Worm (Caenorhabditis elegans) whole organism, mixed stage, embryonic: ENCODE results near the gene nspb-3.
"Not testable (repeated sequence)": the region's sequence is repeated elsewhere in the genome, so short reads cannot be mapped to it uniquely, and the experiment has no call there.

ENCODE experiments used
- M03D4.4 ChIP-seq: sonication (generic microtip); optimal IDR thresholded peaks from 2 replicates; lab custom pipeline; 2017; ENCODE audit warnings: mild to moderate bottlenecking, missing genetic modification characterization, missing compliant biosample characterization
- ceh-39 ChIP-seq: fragments of 150-350 bp; optimal IDR thresholded peaks from 2 replicates; lab custom pipeline; 2014; ENCODE audit warnings: missing biosample characterization, missing genetic modification characterization
- ceh-43 ChIP-seq: fragments of 200-800 bp; sonication (Bioruptor generic); optimal IDR thresholded peaks from 2 replicates; lab custom pipeline; 2018; ENCODE audit warnings: mild to moderate bottlenecking, missing genetic modification characterization, moderate library complexity, missing compliant biosample characterization
- ceh-83 ChIP-seq: fragments of 200-800 bp; sonication (Bioruptor generic); optimal IDR thresholded peaks from 2 replicates; lab custom pipeline; 2018; ENCODE audit warnings: mild to moderate bottlenecking, missing genetic modification characterization, missing compliant biosample characterization
- ces-1 ChIP-seq: fragments of 150-350 bp; optimal IDR thresholded peaks from 2 replicates; lab custom pipeline; 2014; ENCODE audit warnings: missing biosample characterization, missing genetic modification reagents, missing genetic modification characterization
- drap-1 ChIP-seq: fragments of 200-800 bp; sonication (Bioruptor generic); optimal IDR thresholded peaks from 3 replicates; lab custom pipeline; 2018; ENCODE audit warnings: mild to moderate bottlenecking, missing genetic modification characterization, missing compliant biosample characterization
- elt-1 ChIP-seq: sonication (generic microtip); optimal IDR thresholded peaks from 2 replicates; lab custom pipeline; 2017; ENCODE audit warnings: missing genetic modification characterization, mild to moderate bottlenecking, missing compliant biosample characterization, antibody characterized with exemption, moderate library complexity, borderline replicate concordance; ENCODE audit not compliant: insufficient read depth
- flh-1 ChIP-seq: fragments of 200-800 bp; sonication (Bioruptor generic); optimal IDR thresholded peaks from 2 replicates; lab custom pipeline; 2018; ENCODE audit warnings: mild to moderate bottlenecking, missing genetic modification characterization, moderate library complexity, missing compliant biosample characterization
- ham-2 ChIP-seq: fragments of 200-800 bp; sonication (Bioruptor generic); optimal IDR thresholded peaks from 2 replicates; lab custom pipeline; 2018; ENCODE audit warnings: mild to moderate bottlenecking, missing genetic modification characterization, missing compliant biosample characterization
- hlh-1 ChIP-seq: fragments of 150-350 bp; optimal IDR thresholded peaks from 2 replicates; lab custom pipeline; 2014; ENCODE audit warnings: missing biosample characterization, missing genetic modification reagents, missing genetic modification characterization
- lin-13 ChIP-seq: fragments of 150-350 bp; optimal IDR thresholded peaks from 2 replicates; lab custom pipeline; 2014; ENCODE audit warnings: missing biosample characterization, missing genetic modification characterization
- lin-32 ChIP-seq: fragments of 200-800 bp; sonication (Bioruptor generic); optimal IDR thresholded peaks from 2 replicates; lab custom pipeline; 2018; ENCODE audit warnings: mild to moderate bottlenecking, missing genetic modification characterization, missing compliant biosample characterization
- lsy-2 ChIP-seq: fragments of 150-350 bp; optimal IDR thresholded peaks from 2 replicates; lab custom pipeline; 2014; ENCODE audit warnings: missing biosample characterization, missing genetic modification characterization
- mab-5 ChIP-seq: fragments of 150-350 bp; optimal IDR thresholded peaks from 2 replicates; lab custom pipeline; 2014; ENCODE audit warnings: missing biosample characterization, missing genetic modification characterization
- mep-1 ChIP-seq: fragments of 150-350 bp; optimal IDR thresholded peaks from 2 replicates; lab custom pipeline; 2017; ENCODE audit warnings: missing biosample characterization, missing genetic modification reagents, missing genetic modification characterization, inconsistent platforms
- mls-2 ChIP-seq: sonication (generic microtip); optimal IDR thresholded peaks from 2 replicates; lab custom pipeline; 2016; ENCODE audit warnings: mild to moderate bottlenecking, missing genetic modification characterization, moderate library complexity, missing compliant biosample characterization
- nhr-12 ChIP-seq: fragments of 150-350 bp; optimal IDR thresholded peaks from 2 replicates; lab custom pipeline; 2014; ENCODE audit warnings: missing biosample characterization, missing genetic modification characterization
- nhr-2 ChIP-seq: fragments of 150-350 bp; optimal IDR thresholded peaks from 2 replicates; lab custom pipeline; 2014; ENCODE audit warnings: missing biosample characterization, missing genetic modification characterization
- nhr-237 ChIP-seq: fragments of 150-350 bp; optimal IDR thresholded peaks from 2 replicates; lab custom pipeline; 2014; ENCODE audit warnings: missing biosample characterization, missing genetic modification characterization
- nhr-28 ChIP-seq: fragments of 150-350 bp; optimal IDR thresholded peaks from 2 replicates; lab custom pipeline; 2014; ENCODE audit warnings: missing biosample characterization, missing genetic modification characterization
- nhr-76 ChIP-seq: sonication (generic microtip); optimal IDR thresholded peaks from 2 replicates; lab custom pipeline; 2017; ENCODE audit warnings: missing biosample characterization, missing genetic modification characterization
- sem-2 ChIP-seq: fragments of 200-800 bp; sonication (Bioruptor generic); optimal IDR thresholded peaks from 2 replicates; lab custom pipeline; 2018; ENCODE audit warnings: mild to moderate bottlenecking, missing genetic modification characterization, missing compliant biosample characterization
- snpc-4 ChIP-seq: fragments of 150-350 bp; optimal IDR thresholded peaks from 2 replicates; lab custom pipeline; 2014; ENCODE audit warnings: missing biosample characterization, missing genetic modification characterization
- sptf-1 ChIP-seq: sonication (generic microtip); optimal IDR thresholded peaks from 2 replicates; lab custom pipeline; 2017; ENCODE audit warnings: mild to moderate bottlenecking, missing genetic modification characterization, moderate library complexity, missing compliant biosample characterization
- unc-120 ChIP-seq: sonication (generic microtip); optimal IDR thresholded peaks from 2 replicates; lab custom pipeline; 2017; ENCODE audit warnings: missing genetic modification characterization, missing compliant biosample characterization; ENCODE audit not compliant: poor library complexity, severe bottlenecking
- unc-39 ChIP-seq: fragments of 150-350 bp; optimal IDR thresholded peaks from 2 replicates; lab custom pipeline; 2014; ENCODE audit warnings: missing biosample characterization, missing genetic modification characterization
- unc-62 ChIP-seq: fragments of 150-350 bp; optimal IDR thresholded peaks from 2 replicates; lab custom pipeline; 2014; ENCODE audit warnings: missing biosample characterization, missing genetic modification reagents, missing genetic modification characterization
- zip-8 ChIP-seq: fragments of 150-350 bp; optimal IDR thresholded peaks from 2 replicates; lab custom pipeline; 2014; ENCODE audit warnings: missing biosample characterization, missing genetic modification characterization
- ztf-11 ChIP-seq: fragments of 150-350 bp; optimal IDR thresholded peaks from 2 replicates; lab custom pipeline; 2014; ENCODE audit warnings: missing biosample characterization, missing genetic modification characterization

The nspb-3 gene

ce11 chrIV:6603549-6603948, 8.8 kb upstream of the nspb-3 start:
- TF ChIP-seq snpc-4 (tag; lab: Kevin White, UChicago) (no peak), ces-1 (GFP tag; lab: Kevin White, UChicago) (no peak), unc-62 (GFP tag; lab: Kevin White, UChicago) (no peak), nhr-76 (tag; lab: Kevin White, UChicago) (no peak), nhr-237 (no peak), drap-1 (GFP tag; lab: Kevin White, UChicago) (no peak), flh-1 (GFP tag; lab: Kevin White, UChicago) (no peak)
- TF ChIP-seq, all 35 proteins: peak for 0

DNA sequence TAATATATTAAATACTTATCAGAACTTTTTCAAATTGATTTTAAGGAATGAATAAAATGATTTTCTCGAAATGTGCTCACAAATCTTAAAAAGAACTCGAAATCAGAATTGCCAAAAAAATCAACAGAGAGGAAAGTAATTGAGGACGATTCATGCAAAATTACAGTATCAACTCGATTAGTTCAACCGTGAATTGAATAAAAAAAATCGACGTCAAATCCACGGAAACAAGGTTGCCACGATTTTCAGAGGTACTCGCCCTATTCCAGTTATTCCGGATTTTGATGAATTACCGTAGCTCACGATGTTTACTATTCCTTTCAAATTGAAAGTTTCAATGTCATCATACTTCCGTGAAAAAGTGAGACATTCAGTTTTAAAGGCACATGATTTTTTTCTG, 7.6 kb upstream of the nspb-3 start, which contains the start of gene F15B10.3:
Gene F15B10.3 (plus strand): TSS at position 301 of the 400 bp plus-strand sequence.
- TF ChIP-seq elt-1 (tag; lab: Kevin White, UChicago) (no peak), lin-32 (GFP tag; lab: Kevin White, UChicago) (no peak), lin-13 (tag; lab: Kevin White, UChicago) (no peak), nhr-2 (tag; lab: Kevin White, UChicago) (no peak), ceh-83 (no peak), hlh-1 (no peak), unc-62 (GFP tag; lab: Kevin White, UChicago) (no peak), M03D4.4 (tag; lab: Kevin White, UChicago) (no peak), unc-120 (no peak), snpc-4 (tag; lab: Kevin White, UChicago) (no peak), nhr-12 (tag; lab: Kevin White, UChicago) (no peak), sptf-1 (tag; lab: Kevin White, UChicago) (no peak), mep-1 (tag; lab: Kevin White, UChicago) (no peak)
- TF ChIP-seq, all 35 proteins: peak for 0

- no peak for TF ChIP-seq ceh-83
- no peak for TF ChIP-seq ham-2 (GFP tag; lab: Kevin White, UChicago)
- TF ChIP-seq ceh-39 (tag; lab: Kevin White, UChicago): peak; percentile 63
- no peak for TF ChIP-seq drap-1 (GFP tag; lab: Kevin White, UChicago)
- TF ChIP-seq lsy-2 (tag; lab: Kevin White, UChicago): no peak
- TF ChIP-seq lin-13 (tag; lab: Kevin White, UChicago): no peak
- TF ChIP-seq nhr-12 (tag; lab: Kevin White, UChicago): no peak
- TF ChIP-seq lin-32 (GFP tag; lab: Kevin White, UChicago): no peak
- TF ChIP-seq hlh-1: peak; percentile 52
Measured at ce11 chrIV:6601213-6601724, 6.5 kb upstream of the nspb-3 start, which contains the start of gene sup-36. sup-36 (plus strand) TSS chrIV:6601674.

- TF ChIP-seq lin-32 (GFP tag; lab: Kevin White, UChicago): no peak
- TF ChIP-seq M03D4.4 (tag; lab: Kevin White, UChicago): no peak
- TF ChIP-seq mls-2: no peak
- TF ChIP-seq nhr-237: no peak
- TF ChIP-seq ztf-11 (tag; lab: Kevin White, UChicago): no peak
- no peak for TF ChIP-seq snpc-4 (tag; lab: Kevin White, UChicago)
- no peak for TF ChIP-seq ceh-43 (GFP tag; lab: Kevin White, UChicago)
- TF ChIP-seq mep-1 (tag; lab: Kevin White, UChicago): no peak
- TF ChIP-seq nhr-28: no peak
- no peak for TF ChIP-seq drap-1 (GFP tag; lab: Kevin White, UChicago)
- TF ChIP-seq sem-2 (GFP tag; lab: Kevin White, UChicago): no peak
- no peak for TF ChIP-seq lsy-2 (tag; lab: Kevin White, UChicago)
- no peak for TF ChIP-seq unc-120
- no peak for TF ChIP-seq ces-1 (GFP tag; lab: Kevin White, UChicago)
- TF ChIP-seq unc-62 (GFP tag; lab: Kevin White, UChicago): no peak
Measured at ce11 chrIV:6599447-6599846, 4.7 kb upstream of the nspb-3 start, which contains the start of gene F38A5.8. F38A5.8 (plus strand) TSS chrIV:6599747.

- TF ChIP-seq nhr-237; zip-8; ceh-43 (GFP tag; lab: Kevin White, UChicago): not testable (repeated sequence)
Measured at ce11 chrIV:6598740-6599139, 4.0 kb upstream of the nspb-3 start, which contains the start of gene nspb-5. nspb-5 (plus strand) TSS chrIV:6599040.

DNA sequence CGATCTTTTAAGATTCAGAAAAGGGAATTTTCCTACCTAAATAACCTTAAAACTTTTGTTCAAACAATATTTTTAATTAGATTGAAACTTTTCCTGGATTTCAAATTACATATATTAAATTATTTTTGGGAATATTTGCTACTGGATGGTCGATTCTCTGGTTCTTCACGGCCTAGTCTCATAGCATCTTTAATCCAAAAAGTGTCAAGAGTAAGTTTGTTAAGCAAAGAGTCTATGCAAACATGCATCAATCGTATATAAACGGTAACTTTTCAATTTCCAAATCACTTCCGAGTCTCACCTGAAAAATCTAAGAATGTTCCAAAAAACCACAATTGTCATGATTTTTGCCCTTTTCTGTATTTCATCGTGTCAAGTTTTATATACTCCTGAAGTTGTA, 3.1 kb upstream of the nspb-3 start, which contains the start of gene nspb-4:
Gene nspb-4 (plus strand): TSS at position 301 of the 400 bp plus-strand sequence.
- TF ChIP-seq mab-5 (tag; lab: Kevin White, UChicago); unc-39 (tag; lab: Kevin White, UChicago); hlh-1: not testable (repeated sequence)
- TF ChIP-seq, all 35 proteins: peak for 0; not testable (repeated sequence) for 35
